Worm (Caenorhabditis elegans) whole organism, late embryonic: ENCODE results near the gene Y46G5A.28.

Experiments used
- elt-2 ChIP-seq: sonication (generic microtip); optimal IDR thresholded peaks from 2 replicates; lab custom pipeline; 2016; ENCODE audit warnings: missing genetic modification reagents, missing genetic modification characterization, missing compliant biosample characterization
- fkh-10 ChIP-seq: fragments of 150-350 bp; optimal IDR thresholded peaks from 2 replicates; lab custom pipeline; 2014; ENCODE audit warnings: missing biosample characterization, missing genetic modification reagents, missing genetic modification characterization
- gmeb-2 ChIP-seq: sonication (generic microtip); optimal IDR thresholded peaks from 2 replicates; lab custom pipeline; 2016; ENCODE audit warnings: missing genetic modification characterization, inconsistent platforms, missing compliant biosample characterization
- hlh-13 ChIP-seq: fragments of 200-800 bp; sonication (Bioruptor generic); optimal IDR thresholded peaks from 2 replicates; lab custom pipeline; 2018; ENCODE audit warnings: mild to moderate bottlenecking, missing genetic modification characterization, missing compliant biosample characterization
- nhr-11 ChIP-seq: fragments of 150-350 bp; optimal IDR thresholded peaks from 2 replicates; lab custom pipeline; 2014; ENCODE audit warnings: missing biosample characterization, missing genetic modification characterization
- pqm-1 ChIP-seq: sonication (generic microtip); optimal IDR thresholded peaks from 2 replicates; lab custom pipeline; 2016; ENCODE audit warnings: missing genetic modification characterization, missing compliant biosample characterization
- sox-4 ChIP-seq: sonication (generic microtip); optimal IDR thresholded peaks from 2 replicates; lab custom pipeline; 2017; ENCODE audit warnings: mild to moderate bottlenecking, missing genetic modification characterization, inconsistent platforms, missing compliant biosample characterization

- no peak for TF ChIP-seq elt-2 (tag; lab: Kevin White, UChicago)
- TF ChIP-seq fkh-10 (GFP tag; lab: Kevin White, UChicago) = no peak
- TF ChIP-seq gmeb-2 (tag; lab: Kevin White, UChicago) = no peak
- no peak for TF ChIP-seq nhr-11 (tag; lab: Kevin White, UChicago)
- TF ChIP-seq pqm-1 (tag; lab: Kevin White, UChicago) = no peak
- no peak for TF ChIP-seq sox-4 (tag; lab: Kevin White, UChicago)
- no peak for TF ChIP-seq hlh-13 (GFP tag; lab: Kevin White, UChicago)
These were observed 19.9 kb upstream of the Y46G5A.28 start, which contains the start of gene bcmo-1 for ce11 chrII:12830347-12830746.
